Fruit fly (Drosophila melanogaster) whole organism, embryonic: ENCODE measurements around the gene CG6923.
A peak's percentile ranks its signal among the peaks of the same experiment; 100 is the strongest.

Experiments
- BEAF-32 ChIP-seq: fragments of 200-800 bp; sonication (Bioruptor generic); optimal IDR thresholded peaks from 3 replicates; lab custom pipeline; 2017; ENCODE audit warnings: missing biosample characterization, missing genetic modification characterization, mild to moderate bottlenecking, moderate library complexity, missing genetic modification reagents
- Bgb ChIP-seq: fragments of 200-800 bp; sonication (Bioruptor generic); IDR thresholded peaks from 2 replicates; pipeline ENCODE4 v1.3.6; 2022; ENCODE audit warnings: missing biosample characterization, missing genetic modification characterization; ENCODE audit not compliant: partially characterized antibody
- CG10267 ChIP-seq: fragments of 200-800 bp; sonication (Bioruptor generic); optimal IDR thresholded peaks from 2 replicates; lab custom pipeline; 2018; ENCODE audit warnings: missing biosample characterization, mild to moderate bottlenecking, missing genetic modification characterization, moderate library complexity
- CG12219 ChIP-seq: fragments of 200-800 bp; sonication (Bioruptor generic); optimal IDR thresholded peaks from 3 replicates; lab custom pipeline; 2018; ENCODE audit warnings: missing biosample characterization, mild to moderate bottlenecking, missing genetic modification characterization
- CG12659 ChIP-seq: fragments of 200-800 bp; sonication (Bioruptor generic); optimal IDR thresholded peaks from 3 replicates; lab custom pipeline; 2017; ENCODE audit warnings: mild to moderate bottlenecking, missing biosample characterization, missing genetic modification reagents, missing genetic modification characterization
- CG14710 ChIP-seq: fragments of 200-800 bp; sonication (Bioruptor generic); optimal IDR thresholded peaks from 3 replicates; lab custom pipeline; 2019; ENCODE audit warnings: missing biosample characterization, mild to moderate bottlenecking, missing genetic modification characterization, moderate library complexity
- CG15073 ChIP-seq: fragments of 200-800 bp; sonication (Bioruptor generic); optimal IDR thresholded peaks from 2 replicates; lab custom pipeline; 2016; ENCODE audit warnings: missing biosample characterization, missing genetic modification characterization
- CG1529 ChIP-seq: fragments of 200-800 bp; sonication (Bioruptor generic); optimal IDR thresholded peaks from 3 replicates; lab custom pipeline; 2018; ENCODE audit warnings: missing biosample characterization, missing genetic modification characterization
- CG1603 ChIP-seq: fragments of 200-800 bp; sonication (Bioruptor generic); optimal IDR thresholded peaks from 2 replicates; lab custom pipeline; 2019; ENCODE audit warnings: missing biosample characterization, mild to moderate bottlenecking, missing genetic modification characterization, moderate library complexity
- CG16813 ChIP-seq: fragments of 200-800 bp; sonication (Bioruptor generic); IDR thresholded peaks from 3 replicates; pipeline ENCODE4 v1.3.6; 2022; ENCODE audit warnings: missing biosample characterization, missing genetic modification characterization; ENCODE audit not compliant: partially characterized antibody
- CG16815 ChIP-seq: fragments of 200-800 bp; sonication (Bioruptor generic); optimal IDR thresholded peaks from 3 replicates; lab custom pipeline; 2017; ENCODE audit warnings: missing biosample characterization, mild to moderate bottlenecking, missing genetic modification characterization
- CG17186 ChIP-seq: fragments of 200-800 bp; sonication (Bioruptor generic); optimal IDR thresholded peaks from 3 replicates; lab custom pipeline; 2017; ENCODE audit warnings: missing biosample characterization, missing genetic modification reagents, missing genetic modification characterization
- CG34224 ChIP-seq: fragments of 200-800 bp; sonication (Bioruptor generic); IDR thresholded peaks from 3 replicates; pipeline ENCODE4 v1.3.6; 2022; ENCODE audit warnings: missing biosample characterization, missing genetic modification characterization; ENCODE audit not compliant: partially characterized antibody
- CG6683 ChIP-seq: fragments of 200-800 bp; sonication (Bioruptor generic); optimal IDR thresholded peaks from 2 replicates; lab custom pipeline; 2017; ENCODE audit warnings: missing biosample characterization, mild to moderate bottlenecking, missing genetic modification characterization, missing genetic modification reagents
- CG6765 ChIP-seq: fragments of 200-800 bp; sonication (Bioruptor generic); optimal IDR thresholded peaks from 3 replicates; lab custom pipeline; 2017; ENCODE audit warnings: missing biosample characterization, mild to moderate bottlenecking, missing genetic modification characterization
- CG7928 ChIP-seq: fragments of 200-800 bp; sonication (Bioruptor generic); optimal IDR thresholded peaks from 2 replicates; lab custom pipeline; 2017; ENCODE audit warnings: missing biosample characterization, mild to moderate bottlenecking, missing genetic modification characterization
- CG8281 ChIP-seq: fragments of 200-800 bp; sonication (Bioruptor generic); optimal IDR thresholded peaks from 2 replicates; lab custom pipeline; 2018; ENCODE audit warnings: missing biosample characterization, mild to moderate bottlenecking, missing genetic modification characterization, moderate library complexity
- CG9437 ChIP-seq: fragments of 200-800 bp; sonication (Bioruptor generic); optimal IDR thresholded peaks from 2 replicates; lab custom pipeline; 2018; ENCODE audit warnings: missing biosample characterization, mild to moderate bottlenecking, missing genetic modification characterization
- Chrac-16 ChIP-seq: fragments of 200-800 bp; sonication (Bioruptor generic); optimal IDR thresholded peaks from 3 replicates; lab custom pipeline; 2016; ENCODE audit warnings: missing biosample characterization, missing genetic modification characterization
- Doc3 ChIP-seq: fragments of 200-800 bp; sonication (Bioruptor generic); IDR thresholded peaks from 3 replicates; pipeline ENCODE4 v1.3.6; 2022; ENCODE audit warnings: missing biosample characterization, missing genetic modification characterization; ENCODE audit not compliant: partially characterized antibody
- Dp ChIP-seq: fragments of 200-800 bp; sonication (Bioruptor generic); optimal IDR thresholded peaks from 2 replicates; lab custom pipeline; 2018; ENCODE audit warnings: missing biosample characterization, mild to moderate bottlenecking, missing genetic modification characterization, moderate library complexity
- Ets65A ChIP-seq: fragments of 200-800 bp; sonication (Bioruptor generic); peaks from one replicate; lab custom pipeline; 2016; ENCODE audit warnings: missing biosample characterization, missing genetic modification characterization
- HmgD ChIP-seq: fragments of 200-800 bp; sonication (Bioruptor generic); optimal IDR thresholded peaks from 3 replicates; lab custom pipeline; 2016; ENCODE audit warnings: missing biosample characterization, missing genetic modification characterization
- Hr39 ChIP-seq: fragments of >200 bp; optimal IDR thresholded peaks from 2 replicates; lab custom pipeline; 2017
- Hr51 ChIP-seq, 2 experiments: fragments of 200-800 bp; sonication (Bioruptor generic); optimal IDR thresholded peaks; 2 replicates in 1 of 2; 3 replicates in 1 of 2; lab custom pipeline; 2016 to 2018; ENCODE audit warnings: missing biosample characterization in 2 of 2, missing genetic modification characterization in 2 of 2, mild to moderate bottlenecking in 1 of 2, moderate library complexity in 1 of 2
- Hsf ChIP-seq: fragments of 200-800 bp; sonication (Bioruptor generic); optimal IDR thresholded peaks from 3 replicates; lab custom pipeline; 2016; ENCODE audit warnings: missing biosample characterization, missing genetic modification characterization
- Lhr ChIP-seq: fragments of 200-800 bp; sonication (Bioruptor generic); optimal IDR thresholded peaks from 3 replicates; lab custom pipeline; 2017; ENCODE audit warnings: mild to moderate bottlenecking, missing biosample characterization, missing genetic modification reagents, missing genetic modification characterization
- Myb ChIP-seq: fragments of 200-800 bp; sonication (Bioruptor generic); optimal IDR thresholded peaks from 2 replicates; lab custom pipeline; 2016; ENCODE audit warnings: missing biosample characterization, missing genetic modification characterization
- NFAT ChIP-seq: fragments of 200-800 bp; sonication (Bioruptor generic); IDR thresholded peaks from 2 replicates; pipeline ENCODE4 v1.3.6; 2022; ENCODE audit warnings: missing biosample characterization, missing genetic modification characterization
- Opbp ChIP-seq: fragments of 200-800 bp; sonication (Bioruptor generic); IDR thresholded peaks from 3 replicates; pipeline ENCODE4 v1.3.6; 2022; ENCODE audit warnings: missing biosample characterization, missing genetic modification characterization; ENCODE audit not compliant: partially characterized antibody
- cato ChIP-seq: fragments of 200-800 bp; sonication (Bioruptor generic); optimal IDR thresholded peaks from 2 replicates; lab custom pipeline; 2016; ENCODE audit warnings: missing biosample characterization, missing genetic modification characterization, borderline replicate concordance
- caup ChIP-seq: fragments of 200-800 bp; sonication (Bioruptor generic); optimal IDR thresholded peaks from 3 replicates; lab custom pipeline; 2017; ENCODE audit warnings: missing biosample characterization, mild to moderate bottlenecking, missing genetic modification characterization, moderate library complexity; ENCODE audit not compliant: severe bottlenecking
- cg ChIP-seq: fragments of 200-800 bp; sonication (Bioruptor generic); optimal IDR thresholded peaks from 3 replicates; lab custom pipeline; 2019; ENCODE audit warnings: missing biosample characterization, mild to moderate bottlenecking, missing genetic modification characterization, moderate library complexity
- crol ChIP-seq: fragments of 200-800 bp; sonication (Bioruptor generic); IDR thresholded peaks from 2 replicates; pipeline ENCODE4 v1.3.6; 2022; ENCODE audit warnings: missing biosample characterization, missing genetic modification characterization
- crp ChIP-seq, 2 experiments: fragments of 200-800 bp; sonication (Bioruptor generic); optimal IDR thresholded peaks; 2 replicates in 1 of 2; 3 replicates in 1 of 2; lab custom pipeline; 2017; ENCODE audit warnings: missing biosample characterization in 2 of 2, missing genetic modification characterization in 2 of 2, mild to moderate bottlenecking in 1 of 2, moderate library complexity in 1 of 2
- esg ChIP-seq: fragments of 200-800 bp; sonication (Bioruptor generic); conservative IDR thresholded peaks from 2 replicates; pipeline ENCODE4 v1.3.6; 2022; ENCODE audit warnings: missing biosample characterization, missing genetic modification characterization
- grn ChIP-seq: fragments of 200-800 bp; sonication (Bioruptor generic); optimal IDR thresholded peaks from 3 replicates; lab custom pipeline; 2017; ENCODE audit warnings: missing biosample characterization, missing genetic modification characterization
- her ChIP-seq: fragments of 200-800 bp; sonication (Bioruptor generic); optimal IDR thresholded peaks from 2 replicates; lab custom pipeline; 2016; ENCODE audit warnings: missing biosample characterization, missing genetic modification characterization
- mld ChIP-seq: fragments of 200-800 bp; sonication (Bioruptor generic); IDR thresholded peaks from 3 replicates; pipeline ENCODE4 v1.3.6; 2022; ENCODE audit warnings: missing biosample characterization, missing genetic modification characterization; ENCODE audit not compliant: partially characterized antibody
- pzg ChIP-seq: fragments of 200-800 bp; sonication (Bioruptor generic); optimal IDR thresholded peaks from 3 replicates; lab custom pipeline; 2018; ENCODE audit warnings: missing biosample characterization, mild to moderate bottlenecking, missing genetic modification characterization, moderate library complexity
- ranshi ChIP-seq: fragments of 200-800 bp; sonication (Bioruptor generic); IDR thresholded peaks from 2 replicates; pipeline ENCODE4 v1.3.6; 2022; ENCODE audit warnings: missing biosample characterization, missing genetic modification characterization
- ro ChIP-seq: fragments of 200-800 bp; sonication (Bioruptor generic); IDR thresholded peaks from 2 replicates; pipeline ENCODE4 v1.3.6; 2022; ENCODE audit warnings: missing biosample characterization, missing genetic modification characterization
- slbo ChIP-seq: fragments of 200-800 bp; sonication (Bioruptor generic); IDR thresholded peaks from 2 replicates; pipeline ENCODE4 v1.3.6; 2022; ENCODE audit warnings: missing biosample characterization, missing genetic modification characterization
- tio ChIP-seq: fragments of 200-800 bp; sonication (Bioruptor generic); optimal IDR thresholded peaks from 2 replicates; lab custom pipeline; 2017; ENCODE audit warnings: missing biosample characterization, missing genetic modification characterization, inconsistent platforms
- toy ChIP-seq: fragments of 200-800 bp; sonication (Bioruptor generic); IDR thresholded peaks from 2 replicates; pipeline ENCODE4 v1.3.6; 2022; ENCODE audit warnings: missing biosample characterization, missing genetic modification characterization
- trh ChIP-seq: fragments of 200-800 bp; sonication (Bioruptor generic); optimal IDR thresholded peaks from 2 replicates; lab custom pipeline; 2016; ENCODE audit warnings: missing biosample characterization, missing genetic modification characterization
- vfl ChIP-seq: fragments of 200-800 bp; sonication (Bioruptor generic); optimal IDR thresholded peaks from 2 replicates; lab custom pipeline; 2016; ENCODE audit warnings: missing biosample characterization, missing genetic modification characterization
- yki ChIP-seq: fragments of >200 bp; optimal IDR thresholded peaks from 3 replicates; lab custom pipeline; 2018

The CG6923 gene

DNA sequence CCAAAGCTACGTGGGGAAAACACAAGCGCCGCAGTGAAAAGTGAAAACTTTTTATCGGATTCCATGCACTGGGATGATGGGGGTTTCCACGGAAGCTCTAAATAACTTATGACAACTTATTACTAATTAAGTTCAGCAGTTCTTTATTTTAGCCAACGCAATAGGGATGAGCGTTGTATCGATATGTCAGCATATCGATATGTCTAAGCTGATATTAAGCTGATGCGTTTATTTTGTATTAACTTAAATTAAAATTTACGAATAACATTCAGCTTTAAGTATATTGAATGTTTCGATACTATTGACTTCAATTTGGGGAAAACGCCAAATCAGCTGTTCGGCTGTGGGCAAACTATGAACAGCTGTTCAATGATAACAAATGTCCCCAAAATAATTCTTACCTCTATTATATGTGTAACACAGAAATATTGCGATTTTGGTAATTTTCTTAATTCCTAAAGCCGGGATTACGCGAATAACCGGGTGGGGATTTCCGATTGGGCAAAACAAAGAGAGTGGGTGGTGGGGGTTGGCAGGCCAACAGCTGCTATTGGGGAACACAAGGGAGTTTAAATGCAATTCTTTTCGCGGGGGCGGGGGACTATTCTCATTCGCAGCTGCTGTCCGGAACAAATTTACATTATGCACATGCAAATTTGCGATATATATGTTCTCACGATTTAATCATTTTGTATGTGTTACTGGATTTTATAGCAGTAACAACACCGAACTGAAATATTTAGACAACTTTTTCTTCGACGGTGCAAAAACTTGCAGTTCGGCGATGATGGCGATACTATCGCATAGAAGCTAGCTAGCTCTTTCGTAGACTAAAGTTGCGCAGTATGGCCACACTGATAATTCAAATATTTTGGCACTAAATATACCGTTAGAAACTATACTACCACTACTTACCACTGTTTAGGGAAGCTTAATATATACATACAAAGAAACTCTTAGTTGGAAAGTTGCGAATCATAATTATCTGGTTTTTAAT is at the start of gene CG6923 (continued):
- TF ChIP-seq CG8281 (tag; lab: Kevin White, UChicago) (no peak), Opbp (peak; percentile 87), pzg (GFP tag; lab: Kevin White, UChicago) (peak; percentile 78), CG1529 (GFP tag; lab: Kevin White, UChicago) (no peak), grn (GFP tag; lab: Kevin White, UChicago) (no peak), crp (GFP tag; optimal IDR thresholded peaks at IDR 0.05; lab: Kevin White, UChicago) (peak; percentile 27 to 82), BEAF-32 (GFP tag; lab: Kevin White, UChicago) (peak; percentile 88), CG34224 (GFP tag; lab: Robert Waterston, UW) (peak; percentile 74), tio (no peak), Bgb (GFP tag; lab: Robert Waterston, UW) (peak; percentile 92), Hr51 (GFP tag; optimal IDR thresholded peaks at IDR 0.05; lab: Kevin White, UChicago) (no peak), ro (GFP tag; lab: Robert Waterston, UW) (no peak), vfl (GFP tag; lab: Kevin White, UChicago) (no peak), slbo (GFP tag; lab: Robert Waterston, UW) (peak; percentile 25; the same call in 1 of the 2 replicates), her (GFP tag; lab: Kevin White, UChicago) (no peak), CG9437 (GFP tag; lab: Kevin White, UChicago) (no peak), CG7928 (GFP tag; lab: Kevin White, UChicago) (no peak), CG6683 (GFP tag; lab: Kevin White, UChicago) (no peak), CG6765 (GFP tag; lab: Kevin White, UChicago) (no peak), Dp (GFP tag; lab: Kevin White, UChicago) (peak; percentile 80), CG17186 (peak; percentile 35), CG10267 (no peak), Myb (GFP tag; lab: Kevin White, UChicago) (peak; percentile 92), CG12219 (GFP tag; lab: Kevin White, UChicago) (no peak), Lhr (GFP tag; lab: Kevin White, UChicago) (peak; percentile 24), trh (GFP tag; lab: Kevin White, UChicago) (no peak), cato (GFP tag; lab: Kevin White, UChicago) (no peak), toy (no peak), ranshi (GFP tag; lab: Robert Waterston, UW) (no peak), Doc3 (GFP tag; lab: Robert Waterston, UW) (peak; percentile 66), CG15073 (no peak), mld (peak; percentile 84; the same call in 2 of the 3 replicates), NFAT (GFP tag; lab: Robert Waterston, UW) (no peak), Ets65A (GFP tag; lab: Kevin White, UChicago) (peak; percentile 66), HmgD (GFP tag; lab: Kevin White, UChicago) (no peak), CG14710 (tag; lab: Kevin White, UChicago) (peak; percentile 21), CG1603 (peak; percentile 70), cg (GFP tag; lab: Kevin White, UChicago) (no peak), CG16815 (GFP tag; lab: Kevin White, UChicago) (no peak), CG16813 (GFP tag; lab: Robert Waterston, UW) (peak; percentile 86), caup (GFP tag; lab: Kevin White, UChicago) (no peak), yki (lab: Kevin White, UChicago) (no peak), Hsf (GFP tag; lab: Kevin White, UChicago) (no peak), esg (GFP tag; lab: Robert Waterston, UW) (no peak), crol (GFP tag; lab: Robert Waterston, UW) (peak; percentile 73), CG12659 (GFP tag; lab: Kevin White, UChicago) (no peak), Chrac-16 (GFP tag; lab: Kevin White, UChicago) (no peak), Hr39 (no peak)
